Fruit fly (Drosophila melanogaster) whole organism, embryonic: Measurements from ENCODE around the gene Ufd4.

ENCODE experiments used
- B-H2 ChIP-seq: fragments of 200-800 bp; sonication (Bioruptor generic); optimal IDR thresholded peaks from 2 replicates; lab custom pipeline; 2018; ENCODE audit warnings: missing biosample characterization, mild to moderate bottlenecking, missing genetic modification characterization
- C15 ChIP-seq: fragments of 200-800 bp; sonication (Bioruptor generic); IDR thresholded peaks from 3 replicates; pipeline ENCODE4 v1.3.6; 2022; ENCODE audit warnings: missing biosample characterization, missing genetic modification characterization
- CG10366 ChIP-seq: fragments of 200-800 bp; sonication (Bioruptor generic); IDR thresholded peaks from 2 replicates; pipeline ENCODE4 v1.3.6; 2022; ENCODE audit warnings: missing biosample characterization, missing genetic modification characterization
- CG10431 ChIP-seq: fragments of 200-800 bp; sonication (Bioruptor generic); optimal IDR thresholded peaks from 3 replicates; lab custom pipeline; 2018; ENCODE audit warnings: missing biosample characterization, mild to moderate bottlenecking, missing genetic modification characterization
- CG10654 ChIP-seq: fragments of 200-800 bp; sonication (Bioruptor generic); optimal IDR thresholded peaks from 2 replicates; lab custom pipeline; 2016; ENCODE audit warnings: missing biosample characterization, missing genetic modification characterization
- CG12236 ChIP-seq: fragments of 200-800 bp; sonication (Bioruptor generic); optimal IDR thresholded peaks from 2 replicates; lab custom pipeline; 2016; ENCODE audit warnings: missing biosample characterization, missing genetic modification characterization
- CG12659 ChIP-seq: fragments of 200-800 bp; sonication (Bioruptor generic); optimal IDR thresholded peaks from 3 replicates; lab custom pipeline; 2017; ENCODE audit warnings: mild to moderate bottlenecking, missing biosample characterization, missing genetic modification reagents, missing genetic modification characterization
- CG15011 ChIP-seq: fragments of 200-800 bp; sonication (Bioruptor generic); optimal IDR thresholded peaks from 3 replicates; lab custom pipeline; 2018; ENCODE audit warnings: missing biosample characterization, mild to moderate bottlenecking, missing genetic modification characterization
- CG15514 ChIP-seq: fragments of 200-800 bp; sonication (Bioruptor generic); optimal IDR thresholded peaks from 3 replicates; lab custom pipeline; 2017; ENCODE audit warnings: missing biosample characterization, missing genetic modification characterization, mild to moderate bottlenecking, moderate library complexity, missing genetic modification reagents
- CG17186 ChIP-seq: fragments of 200-800 bp; sonication (Bioruptor generic); optimal IDR thresholded peaks from 3 replicates; lab custom pipeline; 2017; ENCODE audit warnings: missing biosample characterization, missing genetic modification reagents, missing genetic modification characterization
- CG17359 ChIP-seq: fragments of 200-800 bp; sonication (Bioruptor generic); optimal IDR thresholded peaks from 3 replicates; lab custom pipeline; 2018; ENCODE audit warnings: missing biosample characterization, mild to moderate bottlenecking, missing genetic modification characterization, moderate library complexity
- CG30431 ChIP-seq: fragments of 200-800 bp; sonication (Bioruptor generic); optimal IDR thresholded peaks from 2 replicates; lab custom pipeline; 2017; ENCODE audit warnings: missing biosample characterization, missing genetic modification characterization
- CG34224 ChIP-seq: fragments of 200-800 bp; sonication (Bioruptor generic); IDR thresholded peaks from 3 replicates; pipeline ENCODE4 v1.3.6; 2022; ENCODE audit warnings: missing biosample characterization, missing genetic modification characterization; ENCODE audit not compliant: partially characterized antibody
- CG4282 ChIP-seq: fragments of 200-800 bp; sonication (Bioruptor generic); optimal IDR thresholded peaks from 2 replicates; lab custom pipeline; 2016; ENCODE audit warnings: missing biosample characterization, missing genetic modification characterization
- CG4707 ChIP-seq: fragments of 200-800 bp; sonication (Bioruptor generic); optimal IDR thresholded peaks from 2 replicates; lab custom pipeline; 2018; ENCODE audit warnings: missing biosample characterization, mild to moderate bottlenecking, missing genetic modification characterization, moderate library complexity
- CG7271 ChIP-seq: fragments of 200-800 bp; sonication (Bioruptor generic); optimal IDR thresholded peaks from 2 replicates; lab custom pipeline; 2018; ENCODE audit warnings: missing biosample characterization, mild to moderate bottlenecking, missing genetic modification characterization, moderate library complexity
- CG8281 ChIP-seq: fragments of 200-800 bp; sonication (Bioruptor generic); optimal IDR thresholded peaks from 2 replicates; lab custom pipeline; 2018; ENCODE audit warnings: missing biosample characterization, mild to moderate bottlenecking, missing genetic modification characterization, moderate library complexity
- CG8388 ChIP-seq: fragments of 200-800 bp; sonication (Bioruptor generic); optimal IDR thresholded peaks from 2 replicates; lab custom pipeline; 2019; ENCODE audit warnings: missing biosample characterization, mild to moderate bottlenecking, missing genetic modification characterization, moderate library complexity
- CkIIα-i1 ChIP-seq: fragments of 200-800 bp; sonication (Bioruptor generic); IDR thresholded peaks from 2 replicates; pipeline ENCODE4 v1.3.6; 2022; ENCODE audit warnings: missing biosample characterization, missing genetic modification characterization
- Dll ChIP-seq: fragments of 200-800 bp; sonication (Bioruptor generic); IDR thresholded peaks from 4 replicates; pipeline ENCODE4 v1.3.6; 2022; ENCODE audit warnings: missing biosample characterization, missing genetic modification characterization; ENCODE audit not compliant: partially characterized antibody
- Doc3 ChIP-seq: fragments of 200-800 bp; sonication (Bioruptor generic); IDR thresholded peaks from 3 replicates; pipeline ENCODE4 v1.3.6; 2022; ENCODE audit warnings: missing biosample characterization, missing genetic modification characterization; ENCODE audit not compliant: partially characterized antibody
- E2f2 ChIP-seq: fragments of 200-800 bp; sonication (Bioruptor generic); IDR thresholded peaks from 2 replicates; pipeline ENCODE4 v1.3.6; 2022; ENCODE audit warnings: missing biosample characterization, missing genetic modification characterization
- Kr ChIP-seq: fragments of 200-800 bp; sonication (Bioruptor generic); optimal IDR thresholded peaks from 2 replicates; lab custom pipeline; 2017; ENCODE audit warnings: missing biosample characterization, mild to moderate bottlenecking, missing genetic modification characterization
- Med ChIP-seq: fragments of 200-800 bp; sonication (Bioruptor generic); peaks from one replicate; lab custom pipeline; 2016; ENCODE audit warnings: missing biosample characterization, missing genetic modification characterization, mild to moderate bottlenecking, inconsistent platforms, moderate library complexity
- Nf-YB ChIP-seq: fragments of 200-800 bp; sonication (Bioruptor generic); optimal IDR thresholded peaks from 3 replicates; lab custom pipeline; 2019; ENCODE audit warnings: missing biosample characterization, mild to moderate bottlenecking, missing genetic modification characterization, moderate library complexity
- Nf-YC ChIP-seq: fragments of 200-800 bp; optimal IDR thresholded peaks from 3 replicates; lab custom pipeline; 2019; ENCODE audit warnings: missing biosample characterization, mild to moderate bottlenecking, missing genetic modification characterization, moderate library complexity
- Optix ChIP-seq: fragments of 200-800 bp; sonication (Bioruptor generic); IDR thresholded peaks from 3 replicates; pipeline ENCODE4 v1.3.6; 2022; ENCODE audit warnings: missing biosample characterization, missing genetic modification characterization
- PHDP ChIP-seq: fragments of 200-800 bp; sonication (Bioruptor generic); optimal IDR thresholded peaks from 3 replicates; lab custom pipeline; 2018; ENCODE audit warnings: missing biosample characterization, mild to moderate bottlenecking, missing genetic modification characterization, moderate library complexity
- Pdp1 ChIP-seq, 2 experiments: fragments of 200-800 bp; sonication (Bioruptor generic); optimal IDR thresholded peaks; 3 replicates each; lab custom pipeline; 2016; ENCODE audit warnings: missing biosample characterization in 2 of 2, missing genetic modification characterization in 2 of 2, mild to moderate bottlenecking in 1 of 2, moderate library complexity in 1 of 2
- Six4 ChIP-seq: fragments of 200-800 bp; sonication (Bioruptor generic); optimal IDR thresholded peaks from 2 replicates; lab custom pipeline; 2016; ENCODE audit warnings: missing biosample characterization, missing genetic modification characterization
- Sox100B ChIP-seq: fragments of 200-800 bp; sonication (Bioruptor generic); optimal IDR thresholded peaks from 3 replicates; lab custom pipeline; 2018; ENCODE audit warnings: missing biosample characterization, mild to moderate bottlenecking, missing genetic modification characterization
- Sry-β ChIP-seq: fragments of 200-800 bp; sonication (Bioruptor generic); optimal IDR thresholded peaks from 2 replicates; lab custom pipeline; 2018; ENCODE audit warnings: missing biosample characterization, mild to moderate bottlenecking, missing genetic modification characterization, moderate library complexity
- Stat92E ChIP-seq, 3 experiments: fragments of >200 bp in 2 of 3; fragments of 200-800 bp in 1 of 3; sonication (Bioruptor generic) in 1 of 3; optimal IDR thresholded peaks; 2 replicates each; lab custom pipeline; 2017 to 2019; ENCODE audit warnings: missing biosample characterization in 3 of 3, missing genetic modification characterization in 3 of 3, mild to moderate bottlenecking in 1 of 3, moderate library complexity in 1 of 3
- Tbp ChIP-seq: fragments of >200 bp; optimal IDR thresholded peaks from 2 replicates; lab custom pipeline; 2018; ENCODE audit warnings: missing biosample characterization, missing genetic modification characterization
- ap ChIP-seq: fragments of 200-800 bp; sonication (Bioruptor generic); IDR thresholded peaks from 2 replicates; pipeline ENCODE4 v1.3.6; 2022; ENCODE audit warnings: missing biosample characterization, missing genetic modification characterization
- bbx ChIP-seq: fragments of 200-800 bp; sonication (Bioruptor generic); IDR thresholded peaks from 2 replicates; pipeline ENCODE4 v1.3.6; 2022; ENCODE audit warnings: missing biosample characterization, missing genetic modification characterization; ENCODE audit not compliant: partially characterized antibody
- cato ChIP-seq: fragments of 200-800 bp; sonication (Bioruptor generic); optimal IDR thresholded peaks from 2 replicates; lab custom pipeline; 2016; ENCODE audit warnings: missing biosample characterization, missing genetic modification characterization, borderline replicate concordance
- da ChIP-seq: fragments of 200-800 bp; sonication (Bioruptor generic); optimal IDR thresholded peaks from 2 replicates; lab custom pipeline; 2016; ENCODE audit warnings: missing biosample characterization, missing genetic modification characterization
- ewg ChIP-seq: fragments of 200-800 bp; sonication (Bioruptor generic); optimal IDR thresholded peaks from 3 replicates; lab custom pipeline; 2017; ENCODE audit warnings: mild to moderate bottlenecking, missing biosample characterization, missing genetic modification reagents, missing genetic modification characterization
- gfzf ChIP-seq: fragments of 200-800 bp; sonication (Bioruptor generic); optimal IDR thresholded peaks from 2 replicates; lab custom pipeline; 2016; ENCODE audit warnings: missing biosample characterization, mild to moderate bottlenecking, missing genetic modification characterization, moderate library complexity
- grau ChIP-seq: fragments of 200-800 bp; optimal IDR thresholded peaks from 3 replicates; lab custom pipeline; 2019; ENCODE audit warnings: missing biosample characterization, mild to moderate bottlenecking, missing genetic modification characterization, moderate library complexity
- psq ChIP-seq: fragments of 200-800 bp; sonication (Bioruptor generic); optimal IDR thresholded peaks from 2 replicates; lab custom pipeline; 2017; ENCODE audit warnings: missing biosample characterization, missing genetic modification characterization
- sens ChIP-seq: fragments of 200-800 bp; sonication (Bioruptor generic); peaks from one replicate; lab custom pipeline; 2016; ENCODE audit warnings: missing biosample characterization, missing genetic modification characterization
- sisA ChIP-seq: fragments of 200-800 bp; sonication (Bioruptor generic); IDR thresholded peaks from 2 replicates; pipeline ENCODE4 v1.3.6; 2022; ENCODE audit warnings: missing biosample characterization, missing genetic modification characterization
- slou ChIP-seq: fragments of 200-800 bp; sonication (Bioruptor generic); optimal IDR thresholded peaks from 3 replicates; lab custom pipeline; 2016; ENCODE audit warnings: missing biosample characterization, missing genetic modification characterization
- stwl ChIP-seq: fragments of 200-800 bp; sonication (Bioruptor generic); optimal IDR thresholded peaks from 3 replicates; lab custom pipeline; 2018; ENCODE audit warnings: missing biosample characterization, mild to moderate bottlenecking, missing genetic modification characterization, moderate library complexity
- tap ChIP-seq: fragments of 200-800 bp; optimal IDR thresholded peaks from 3 replicates; lab custom pipeline; 2019; ENCODE audit warnings: missing biosample characterization, mild to moderate bottlenecking, missing genetic modification characterization, moderate library complexity
- wor ChIP-seq: fragments of 200-800 bp; sonication (Bioruptor generic); IDR thresholded peaks from 2 replicates; pipeline ENCODE4 v1.3.6; 2022; ENCODE audit warnings: missing biosample characterization, missing genetic modification characterization

Gene Ufd4

dm6 chr2L:10331066-10331847 is 39.1 kb upstream of the Ufd4 start, which contains the start of the genes Schip1 and Cox10 (continued):
- TF ChIP-seq slou (GFP tag; lab: Kevin White, UChicago) (no peak), ap (no peak), da (GFP tag; lab: Kevin White, UChicago) (no peak), C15 (GFP tag; lab: Robert Waterston, UW) (no peak), CG34224 (GFP tag; lab: Robert Waterston, UW) (no peak), Stat92E (GFP tag; optimal IDR thresholded peaks at IDR 0.05; lab: Kevin White, UChicago) (no peak), Nf-YC (peak; percentile 33), CG15011 (no peak), bbx (GFP tag; lab: Robert Waterston, UW) (no peak), CG30431 (GFP tag; lab: Kevin White, UChicago) (no peak), E2f2 (GFP tag; lab: Robert Waterston, UW) (peak; percentile 45; the same call in 1 of the 2 replicates), gfzf (GFP tag; lab: Kevin White, UChicago) (peak; percentile 59), sisA (GFP tag; lab: Robert Waterston, UW) (no peak), B-H2 (GFP tag; lab: Kevin White, UChicago) (peak; percentile 5), CG12659 (GFP tag; lab: Kevin White, UChicago) (peak; percentile 29), CG8388 (GFP tag; lab: Kevin White, UChicago) (peak; percentile 27), Optix (GFP tag; lab: Robert Waterston, UW) (no peak), Med (no peak), CG4282 (GFP tag; lab: Kevin White, UChicago) (no peak), Sry-β (GFP tag; lab: Kevin White, UChicago) (no peak), CG12236 (GFP tag; lab: Kevin White, UChicago) (no peak), Six4 (GFP tag; lab: Kevin White, UChicago) (no peak), Sox100B (peak; percentile 21), CG8281 (no peak), grau (tag; lab: Kevin White, UChicago) (no peak), ewg (GFP tag; lab: Kevin White, UChicago) (peak; percentile 87), Pdp1 (GFP tag; optimal IDR thresholded peaks at IDR 0.05; lab: Kevin White, UChicago) (peak in 1 of 2 experiments; percentile 99), sens (GFP tag; lab: Kevin White, UChicago) (peak; percentile 59), CG15514 (GFP tag; lab: Kevin White, UChicago) (peak; percentile 26), PHDP (peak; percentile 43), Dll (GFP tag; lab: Robert Waterston, UW) (no peak), CG4707 (no peak), CG10366 (no peak), CG17359 (peak; percentile 12), CG10654 (GFP tag; lab: Kevin White, UChicago) (no peak), CG7271 (tag; lab: Kevin White, UChicago) (no peak), CkIIα-i1 (GFP tag; lab: Robert Waterston, UW) (no peak), CG17186 (GFP tag; lab: Kevin White, UChicago) (no peak), CG10431 (GFP tag; lab: Kevin White, UChicago) (no peak), Doc3 (GFP tag; lab: Robert Waterston, UW) (no peak), psq (no peak), stwl (peak; percentile 21), wor (no peak), Tbp (GFP tag; lab: Kevin White, UChicago) (no peak), Nf-YB (GFP tag; lab: Kevin White, UChicago) (peak; percentile 6), cato (GFP tag; lab: Kevin White, UChicago) (no peak), Kr (GFP tag; lab: Kevin White, UChicago) (no peak), tap (tag; lab: Kevin White, UChicago) (peak; percentile 10)
